Fruit fly (Drosophila melanogaster) S2 (cell line): ENCODE measurements around the gene CG7386.

ENCODE experiments used
- CG8478 ChIP-seq: fragments of >200 bp; optimal IDR thresholded peaks from 2 replicates; lab custom pipeline; 2018
- CTCF ChIP-seq, 2 experiments: fragments of >200 bp; optimal IDR thresholded peaks; 2 replicates each; lab custom pipeline; 2018

DNA sequence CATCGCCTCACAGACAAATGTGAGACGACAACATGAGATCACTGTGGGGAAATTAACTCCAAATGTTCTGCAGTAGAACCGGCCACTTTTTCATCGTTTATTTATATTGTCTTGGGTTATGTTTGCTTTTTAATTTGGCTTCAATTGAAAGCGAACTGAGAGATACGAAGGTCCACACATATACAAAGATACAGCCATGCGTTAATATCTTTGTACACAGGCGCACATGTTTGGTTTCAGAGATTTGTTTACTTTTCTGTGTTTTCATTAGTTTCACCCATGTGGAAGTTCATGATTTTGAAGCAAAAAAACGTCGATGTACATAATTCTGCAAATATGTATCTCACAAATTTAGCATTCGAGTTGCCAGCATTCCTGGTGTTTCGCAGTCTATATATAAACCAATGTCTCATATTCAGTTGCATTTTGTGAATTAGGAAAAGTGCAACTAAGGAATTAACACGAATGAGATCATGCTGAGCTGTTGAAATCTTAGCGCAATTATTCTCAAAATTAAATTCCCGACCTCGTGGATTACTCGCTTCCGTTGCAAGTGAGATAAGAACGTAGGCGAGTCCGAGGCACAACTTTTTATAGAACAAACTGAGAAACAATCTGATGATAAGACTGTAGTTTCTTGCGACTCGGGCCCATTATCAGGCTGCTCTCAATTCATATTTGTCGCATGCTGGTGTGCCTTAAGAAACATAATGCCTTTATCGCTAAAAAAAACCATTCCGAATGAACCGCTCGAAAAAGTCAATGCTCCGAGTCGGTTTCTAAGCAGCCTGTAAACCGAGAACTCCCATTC is 26.6 kb downstream of the CG7386 start:
- TF ChIP-seq CTCF (optimal IDR thresholded peaks at IDR 0.05; lab: Kevin White, UChicago) (no peak), CG8478 (lab: Kevin White, UChicago) (no peak)
